Worm (Caenorhabditis elegans) whole organism, L4/young adult: ENCODE measurements around the gene C15B12.4.
A peak's percentile ranks its signal among the peaks of the same experiment; 100 is the strongest.

ENCODE experiments used
- W03F9.2 ChIP-seq: fragments of 150-350 bp; optimal IDR thresholded peaks from 2 replicates; lab custom pipeline; 2014; ENCODE audit warnings: missing biosample characterization, missing genetic modification characterization
- dao-5 ChIP-seq: sonication (generic microtip); optimal IDR thresholded peaks from 2 replicates; lab custom pipeline; 2016; ENCODE audit warnings: missing genotype, missing genetic modification characterization, moderate library complexity, missing compliant biosample characterization
- him-1 ChIP-seq: sonication (generic microtip); optimal IDR thresholded peaks from 2 replicates; lab custom pipeline; 2016; ENCODE audit warnings: missing genotype, missing genetic modification reagents, missing genetic modification characterization, missing compliant biosample characterization

C15B12.4 gene

DNA sequence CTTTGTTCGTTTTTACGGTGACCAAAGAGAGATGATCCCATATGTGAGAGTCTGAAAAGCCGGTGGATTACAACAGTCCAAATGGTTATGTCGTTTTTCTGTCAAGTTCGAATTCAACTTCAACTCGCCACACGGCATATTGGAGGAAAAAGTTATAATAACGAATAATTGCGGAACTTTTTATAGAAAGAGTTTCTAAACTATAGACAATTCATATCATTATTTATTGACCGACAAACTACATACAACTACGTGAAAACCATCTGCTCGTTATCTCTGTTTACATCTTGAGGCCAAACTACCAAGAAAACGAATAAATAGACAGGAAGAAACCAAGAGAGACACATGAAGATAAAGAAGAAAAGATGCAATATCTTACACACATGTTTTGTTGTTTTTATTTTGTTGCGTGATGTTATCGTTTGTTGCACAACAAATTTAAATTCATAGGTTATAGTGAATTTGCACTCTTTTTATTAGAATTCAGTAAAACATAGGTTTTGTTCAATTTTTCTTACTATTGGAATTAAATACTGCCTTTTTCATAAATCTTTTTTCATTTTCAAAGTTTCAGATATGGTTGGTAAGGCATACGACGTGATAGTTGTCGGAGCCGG lies at the start of gene C15B12.4, which contains the start of gene C15B12.8:
Gene C15B12.4 (minus strand): TSS at position 51 of the 617 bp plus-strand sequence.
Gene C15B12.8 (plus strand): TSS at position 567 of the 617 bp plus-strand sequence.
- TF ChIP-seq dao-5 (tag; lab: Kevin White, UChicago) (no peak), him-1 (no peak), W03F9.2 (no peak)

DNA sequence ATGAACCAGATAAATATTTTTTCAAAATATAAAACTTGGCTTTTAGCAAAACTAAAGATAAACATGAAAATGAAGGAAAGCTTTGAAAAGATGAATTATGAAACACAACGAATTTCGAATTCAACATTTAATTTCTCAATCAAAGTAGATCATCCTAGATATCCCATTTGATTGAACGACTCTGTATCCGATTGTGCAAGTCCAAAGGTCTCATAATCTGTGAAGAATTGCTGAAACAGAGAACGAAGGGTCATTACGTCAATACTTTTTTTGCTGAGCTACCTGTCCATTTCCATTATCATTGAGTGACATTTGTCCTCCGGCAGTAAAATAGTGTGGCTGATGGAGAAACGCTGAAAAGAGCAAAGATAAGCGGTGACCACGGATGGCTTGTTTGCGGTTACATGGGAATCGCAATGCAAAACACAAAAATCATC lies 49.1 kb upstream of the C15B12.4 start:
- TF ChIP-seq him-1 (no peak), dao-5 (tag; lab: Kevin White, UChicago) (peak; percentile 44), W03F9.2 (no peak)

DNA sequence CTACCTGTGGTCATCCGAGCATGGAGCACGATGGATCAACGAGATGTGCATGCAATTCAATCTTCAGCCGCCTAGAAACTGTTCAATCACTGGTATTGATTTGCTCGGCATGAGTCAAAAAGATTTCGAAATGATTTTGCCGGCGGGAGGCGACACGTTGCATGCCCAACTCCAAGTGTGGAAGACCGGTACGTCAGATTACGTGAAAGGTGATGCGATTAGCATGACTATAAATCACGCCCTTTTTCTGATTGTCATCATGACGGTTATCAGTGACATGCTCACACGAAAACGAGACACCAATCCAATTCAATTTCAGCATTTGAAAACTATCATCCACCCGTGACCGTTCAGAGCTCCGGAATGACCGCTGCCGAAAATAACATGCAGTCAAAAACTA lies 47.1 kb upstream of the C15B12.4 start:
- TF ChIP-seq him-1 (no peak), dao-5 (tag; lab: Kevin White, UChicago) (no peak), W03F9.2 (no peak)

DNA sequence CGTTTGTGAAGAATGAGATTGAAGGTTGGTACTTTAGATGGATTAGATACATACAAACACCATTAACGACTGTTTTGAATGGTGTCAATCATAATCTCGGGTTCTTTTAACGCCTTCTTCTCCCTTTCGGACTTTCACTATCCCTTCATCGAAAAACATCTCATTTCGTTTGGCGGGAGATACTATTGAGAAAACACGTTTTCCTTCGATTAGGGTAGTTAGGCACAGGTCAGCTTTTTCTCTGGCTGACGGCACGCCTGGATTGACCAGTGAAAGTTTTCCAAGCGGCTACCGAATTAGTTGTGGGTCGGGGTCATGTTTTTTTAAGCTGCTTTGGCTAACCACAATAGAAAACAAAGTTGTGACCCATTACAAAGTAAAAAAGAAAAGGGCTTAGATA lies 46.4 kb upstream of the C15B12.4 start:
- TF ChIP-seq W03F9.2 = no peak
- no peak for TF ChIP-seq him-1
- no peak for TF ChIP-seq dao-5 (tag; lab: Kevin White, UChicago)

DNA sequence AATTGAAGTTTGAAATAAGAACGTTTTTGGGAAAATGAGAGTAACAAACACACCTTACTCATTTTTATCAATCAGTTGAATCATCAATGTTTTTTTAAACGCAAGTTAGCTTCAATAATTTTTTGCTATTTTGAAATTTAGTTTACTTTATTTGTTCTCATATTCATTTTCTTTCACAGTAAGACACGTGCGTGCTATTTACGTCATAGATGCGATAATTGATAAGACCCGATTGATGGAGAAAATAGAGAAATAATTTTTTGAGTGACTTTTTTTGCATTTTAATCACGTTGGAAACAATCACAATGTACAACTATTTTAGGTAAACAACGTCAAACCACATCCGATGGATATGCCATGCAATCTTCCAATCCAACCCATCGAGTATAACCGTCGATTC lies 45.9 kb upstream of the C15B12.4 start:
- no peak for TF ChIP-seq W03F9.2
- TF ChIP-seq him-1 = no peak
- no peak for TF ChIP-seq dao-5 (tag; lab: Kevin White, UChicago)

DNA sequence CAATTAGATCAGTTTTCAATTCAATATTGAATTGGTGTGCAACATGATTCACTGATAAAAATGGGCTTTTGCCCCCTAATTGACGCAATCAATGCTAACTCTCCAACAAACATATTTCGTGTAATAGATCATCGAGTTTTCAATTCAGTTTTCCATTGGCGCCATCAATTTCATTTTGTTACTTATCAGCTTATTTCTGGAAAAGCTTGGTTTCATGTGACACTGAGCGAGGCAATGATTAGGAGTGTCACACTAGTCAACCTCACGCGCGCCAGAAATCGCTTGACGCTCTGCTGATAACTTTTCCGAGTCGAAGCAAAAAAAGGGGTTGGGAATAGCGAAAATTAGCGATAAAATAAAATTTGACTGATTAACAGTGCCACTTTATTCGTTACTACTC lies 45.0 kb upstream of the C15B12.4 start, which contains the start of gene ets-4:
Gene ets-4 (plus strand): TSS at position 347 of the 400 bp plus-strand sequence.
- TF ChIP-seq dao-5 (tag; lab: Kevin White, UChicago) = no peak
- no peak for TF ChIP-seq W03F9.2
- TF ChIP-seq him-1 = no peak

DNA sequence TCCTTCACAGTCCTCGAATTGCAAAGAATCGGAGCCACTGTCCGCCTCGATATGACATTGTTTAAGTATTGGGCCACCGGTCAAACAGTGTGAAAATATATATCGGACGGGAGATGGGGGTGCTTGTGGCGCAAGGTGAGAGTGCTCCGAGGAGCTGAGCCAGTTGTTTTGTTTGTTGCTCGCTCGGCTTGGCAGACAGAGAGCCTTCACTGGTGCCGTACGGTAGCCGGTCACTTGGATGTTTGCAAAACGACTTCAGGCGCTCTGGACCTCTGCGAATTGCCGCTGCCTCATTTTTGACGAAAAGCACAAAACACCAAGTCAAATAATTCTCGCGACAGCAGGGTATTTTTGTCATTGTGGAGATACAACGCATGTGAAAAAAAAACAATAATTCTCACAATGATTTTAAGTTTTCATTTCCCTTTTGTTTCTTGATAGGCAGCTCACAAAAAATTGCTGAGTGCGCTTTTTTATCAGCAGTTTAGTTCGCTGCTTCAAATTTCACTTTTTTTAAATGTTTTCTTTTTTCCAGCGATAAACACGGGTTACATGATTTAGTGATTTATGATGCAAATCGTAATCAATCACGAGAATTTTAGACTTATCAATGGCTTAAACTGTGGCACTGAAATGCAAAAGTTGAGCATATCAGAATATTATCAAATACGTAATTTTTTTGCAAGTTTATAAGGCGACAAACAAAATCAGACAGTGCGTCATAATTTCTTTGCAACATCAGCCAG lies 43.6 kb upstream of the C15B12.4 start:
- no peak for TF ChIP-seq him-1
- TF ChIP-seq dao-5 (tag; lab: Kevin White, UChicago) = no peak
- no peak for TF ChIP-seq W03F9.2

DNA sequence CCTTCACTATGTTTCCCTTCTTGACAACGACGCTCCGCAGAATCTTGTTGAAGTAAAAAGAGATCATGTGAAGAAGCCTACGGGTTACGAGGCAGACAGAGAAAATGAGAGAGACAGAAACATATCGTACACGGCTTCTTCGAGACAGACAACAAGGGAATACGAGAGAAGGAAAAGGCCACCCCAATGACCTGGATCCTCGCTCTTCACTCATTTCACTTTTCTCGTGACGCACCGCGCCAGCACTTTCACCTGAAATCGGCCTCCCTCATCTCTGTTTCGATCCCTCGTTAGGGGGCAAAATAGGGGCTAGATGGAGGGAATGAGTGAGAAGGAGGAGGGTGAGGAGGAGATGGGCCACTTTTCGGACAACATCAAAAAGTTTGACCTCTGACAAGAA lies 41.7 kb upstream of the C15B12.4 start:
- TF ChIP-seq him-1 (no peak), dao-5 (tag; lab: Kevin White, UChicago) (no peak), W03F9.2 (no peak)

DNA sequence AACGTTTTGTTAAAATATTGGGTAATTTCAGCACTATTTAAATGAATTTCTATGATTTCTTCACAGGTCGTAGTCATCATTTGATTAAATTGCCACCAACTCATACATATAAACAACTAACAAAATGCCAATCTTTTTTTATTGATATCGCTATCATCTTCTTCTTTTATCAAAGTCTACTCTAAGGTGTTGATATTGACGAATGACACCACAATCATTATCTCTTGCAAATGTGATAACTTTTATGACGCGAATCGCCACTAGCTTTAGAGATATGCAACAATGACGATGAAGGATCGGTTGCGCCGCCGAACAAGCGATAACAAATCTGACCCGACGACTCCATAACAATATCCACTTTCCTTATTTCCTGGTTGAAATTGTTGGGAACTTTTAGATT lies 40.9 kb upstream of the C15B12.4 start:
- no peak for TF ChIP-seq him-1
- TF ChIP-seq W03F9.2 = no peak
- no peak for TF ChIP-seq dao-5 (tag; lab: Kevin White, UChicago)

DNA sequence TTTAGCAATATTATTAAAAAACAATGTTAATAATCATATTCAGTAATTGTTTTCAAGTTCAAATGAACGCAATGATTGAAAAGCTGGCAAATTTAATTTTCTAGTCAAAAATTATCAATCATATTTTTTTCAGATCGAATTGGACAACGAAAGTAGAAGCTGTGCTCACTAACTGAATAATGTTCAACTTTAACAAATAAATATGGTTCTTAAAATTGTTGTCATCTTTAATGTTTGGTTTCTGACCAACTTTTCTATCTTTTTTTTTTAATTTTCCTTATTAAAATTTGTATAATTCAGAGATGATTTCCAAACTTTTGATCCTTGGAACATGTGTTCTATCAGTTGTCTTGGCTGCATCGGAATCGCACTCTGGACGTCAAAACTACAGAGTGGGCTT lies 38.4 kb upstream of the C15B12.4 start, which contains the start of gene ttr-35:
Gene ttr-35 (plus strand): TSS at position 301 of the 400 bp plus-strand sequence.
- no peak for TF ChIP-seq W03F9.2
- TF ChIP-seq dao-5 (tag; lab: Kevin White, UChicago) = no peak
- no peak for TF ChIP-seq him-1

DNA sequence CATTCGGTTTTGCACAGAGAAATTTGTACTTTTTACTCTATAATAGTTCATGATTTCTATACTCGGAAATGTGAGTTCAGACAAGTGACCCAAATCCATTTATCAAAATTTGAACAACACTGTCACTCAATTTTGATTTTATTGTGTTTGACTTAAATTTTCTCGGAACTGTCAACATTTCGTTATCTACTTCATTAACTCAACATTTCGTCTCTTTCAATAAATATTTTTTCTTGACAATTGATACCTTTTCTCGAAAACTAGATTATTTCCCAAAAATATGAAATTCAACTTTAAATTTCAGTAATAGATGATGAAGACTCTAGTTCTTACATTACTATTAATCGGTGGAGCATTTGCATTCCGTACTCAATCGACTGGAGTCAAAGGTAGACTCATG lies 37.1 kb upstream of the C15B12.4 start, which contains the start of gene ttr-36:
Gene ttr-36 (plus strand): TSS at position 301 of the 400 bp plus-strand sequence.
- TF ChIP-seq dao-5 (tag; lab: Kevin White, UChicago) (no peak), W03F9.2 (no peak), him-1 (no peak)

DNA sequence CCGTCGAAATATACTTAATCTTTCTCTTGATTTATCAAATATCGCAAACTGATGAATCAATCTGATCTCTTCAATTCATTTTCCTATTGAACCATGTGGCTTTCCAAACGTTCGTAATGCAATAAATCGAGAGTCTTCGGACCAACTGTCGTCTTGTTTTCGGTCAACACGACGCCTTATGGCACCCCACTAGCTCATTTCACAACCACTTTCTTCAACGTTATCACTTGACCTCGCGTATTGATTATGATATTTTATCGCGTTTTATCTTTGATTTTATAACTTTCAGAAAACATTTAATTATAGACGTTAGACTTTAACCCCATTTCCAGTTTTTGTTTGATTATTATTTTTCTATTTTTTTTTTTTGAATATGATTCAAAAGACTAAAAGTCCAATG lies 36.3 kb upstream of the C15B12.4 start:
- no peak for TF ChIP-seq dao-5 (tag; lab: Kevin White, UChicago)
- TF ChIP-seq him-1 = no peak
- TF ChIP-seq W03F9.2 = no peak

DNA sequence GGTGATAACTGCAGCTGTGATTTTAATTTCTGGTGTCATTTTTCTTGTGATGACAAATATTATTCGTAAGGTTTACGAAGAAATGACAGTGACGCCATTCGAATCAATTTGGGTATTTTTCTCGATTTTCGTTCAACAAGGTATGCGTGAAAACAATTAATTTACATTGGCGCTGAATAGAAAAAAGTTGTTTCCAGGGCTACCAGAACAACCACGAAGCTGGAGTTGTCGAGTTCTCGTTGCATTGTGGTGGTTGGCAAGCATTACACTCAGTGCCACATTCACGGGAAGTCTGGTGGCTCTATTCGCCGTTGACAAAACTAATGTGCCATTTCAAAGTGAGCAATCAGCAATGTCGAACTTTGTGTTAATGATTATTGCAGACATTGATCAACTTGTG lies 34.2 kb upstream of the C15B12.4 start:
- no peak for TF ChIP-seq dao-5 (tag; lab: Kevin White, UChicago)
- no peak for TF ChIP-seq W03F9.2
- TF ChIP-seq him-1 = no peak

DNA sequence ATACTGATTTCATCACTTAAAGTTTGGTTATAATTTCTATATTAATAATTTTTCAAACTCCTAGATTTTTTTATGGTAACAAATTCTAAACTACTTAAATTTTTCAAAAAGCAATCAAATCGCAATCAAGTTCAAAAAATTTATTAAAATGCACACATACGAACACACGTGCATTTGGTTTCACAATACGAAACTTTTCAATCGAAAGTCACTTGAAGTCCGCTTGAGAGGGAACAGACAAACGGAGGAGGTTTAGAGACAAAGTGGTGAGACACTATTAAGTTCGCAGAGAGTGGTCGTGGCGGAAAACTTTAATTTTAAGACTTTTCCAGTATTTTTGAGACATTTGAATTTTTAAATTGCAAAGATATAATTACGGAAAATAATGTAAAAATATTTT lies 32.1 kb upstream of the C15B12.4 start, which contains the start of gene glr-8:
Gene glr-8 (plus strand): TSS at position 319 of the 400 bp plus-strand sequence.
- TF ChIP-seq W03F9.2 (no peak), dao-5 (tag; lab: Kevin White, UChicago) (no peak), him-1 (no peak)

DNA sequence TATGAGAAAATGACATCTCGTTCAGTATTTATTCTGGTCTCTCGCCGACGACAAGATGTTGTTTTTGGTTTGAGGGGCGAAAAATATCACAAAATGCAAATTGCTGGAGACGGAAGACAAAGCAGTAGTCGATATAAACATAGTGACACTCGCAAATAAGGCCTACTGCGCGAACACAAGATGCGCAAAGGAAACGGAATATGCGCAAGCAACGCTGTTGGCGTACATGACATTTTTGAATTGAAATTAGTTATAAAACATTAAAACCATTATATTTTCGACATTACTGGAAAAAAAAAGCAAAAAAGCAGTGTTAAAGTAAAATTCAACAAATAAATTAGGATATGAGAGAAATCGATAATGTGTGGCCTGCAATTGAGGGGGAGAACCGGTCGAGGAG lies 31.5 kb upstream of the C15B12.4 start, which contains the start of gene cdf-1:
Gene cdf-1 (minus strand): TSS at position 136 of the 400 bp plus-strand sequence.
- TF ChIP-seq dao-5 (tag; lab: Kevin White, UChicago) = no peak
- no peak for TF ChIP-seq him-1
- TF ChIP-seq W03F9.2 = no peak
